Worm (Caenorhabditis elegans) whole organism, L4/young adult: ENCODE data around the gene fbxa-61.
"Not testable (repeated sequence)": the region's sequence is repeated elsewhere in the genome, so short reads cannot be mapped to it uniquely, and the experiment has no call there.

Experiments used
- W03F9.2 ChIP-seq: fragments of 150-350 bp; optimal IDR thresholded peaks from 2 replicates; lab custom pipeline; 2014; ENCODE audit warnings: missing biosample characterization, missing genetic modification characterization
- dao-5 ChIP-seq: sonication (generic microtip); optimal IDR thresholded peaks from 2 replicates; lab custom pipeline; 2016; ENCODE audit warnings: missing genotype, missing genetic modification characterization, moderate library complexity, missing compliant biosample characterization
- him-1 ChIP-seq: sonication (generic microtip); optimal IDR thresholded peaks from 2 replicates; lab custom pipeline; 2016; ENCODE audit warnings: missing genotype, missing genetic modification reagents, missing genetic modification characterization, missing compliant biosample characterization

fbxa-61 gene

ce11 chrIII:1256519-1256918, 17.7 kb downstream of the fbxa-61 start, which contains the start of gene fbxa-208:
TSS of gene fbxa-208 (plus strand) at chrIII:1256819.
- not testable (repeated sequence) for TF ChIP-seq him-1; W03F9.2 (tag; lab: Kevin White, UChicago); dao-5

- not testable (repeated sequence) for TF ChIP-seq dao-5; W03F9.2 (tag; lab: Kevin White, UChicago); him-1
Measured at ce11 chrIII:1258358-1258757, 19.5 kb downstream of the fbxa-61 start, which contains the start of gene fbxa-78. TSS of gene fbxa-78 (minus strand) at chrIII:1258458.

ce11 chrIII:1263692-1264091, 24.8 kb downstream of the fbxa-61 start, which contains the start of gene srz-9:
TSS of gene srz-9 (plus strand) at chrIII:1263992.
- not testable (repeated sequence) for TF ChIP-seq dao-5; W03F9.2 (tag; lab: Kevin White, UChicago); him-1

- not testable (repeated sequence) for TF ChIP-seq dao-5; W03F9.2 (tag; lab: Kevin White, UChicago); him-1
Measured at ce11 chrIII:1266799-1267198, 28.0 kb downstream of the fbxa-61 start, which contains the start of gene fbxa-151. TSS of gene fbxa-151 (minus strand) at chrIII:1266899.

ce11 chrIII:1269156-1269555, 30.3 kb downstream of the fbxa-61 start, which contains the start of gene fbxa-32:
TSS of gene fbxa-32 (minus strand) at chrIII:1269256.
- TF ChIP-seq W03F9.2 (tag; lab: Kevin White, UChicago) (no peak), dao-5 (no peak), him-1 (no peak)

ce11 chrIII:1271378-1271926, 32.6 kb downstream of the fbxa-61 start, which contains the start of gene fbxa-31:
TSS of gene fbxa-31 (minus strand) at chrIII:1271428.
- TF ChIP-seq dao-5 (no peak), W03F9.2 (tag; lab: Kevin White, UChicago) (no peak), him-1 (no peak)

- TF ChIP-seq W03F9.2 (tag; lab: Kevin White, UChicago) (no peak), him-1 (no peak), dao-5 (no peak)
Measured at ce11 chrIII:1273655-1274328, 34.9 kb downstream of the fbxa-61 start, which contains the start of gene fbxa-29. TSS of gene fbxa-29 (minus strand) at chrIII:1273705.

ce11 chrIII:1275513-1275912, 36.7 kb downstream of the fbxa-61 start, which contains the start of gene fbxa-30:
TSS of gene fbxa-30 (minus strand) at chrIII:1275613.
- no peak for TF ChIP-seq dao-5
- TF ChIP-seq him-1, result no peak
- TF ChIP-seq W03F9.2 (tag; lab: Kevin White, UChicago), result no peak

ce11 chrIII:1279197-1279596, 40.3 kb downstream of the fbxa-61 start:
- TF ChIP-seq him-1 (no peak), dao-5 (no peak), W03F9.2 (tag; lab: Kevin White, UChicago) (no peak)

- TF ChIP-seq him-1 (no peak), dao-5 (no peak), W03F9.2 (tag; lab: Kevin White, UChicago) (no peak)
Measured at ce11 chrIII:1284584-1285046, 45.8 kb downstream of the fbxa-61 start, which contains the start of gene fbxa-37. TSS of gene fbxa-37 (plus strand) at chrIII:1284996.

- TF ChIP-seq dao-5 (no peak), him-1 (no peak), W03F9.2 (tag; lab: Kevin White, UChicago) (no peak)
Measured at ce11 chrIII:1288473-1289056, 49.7 kb downstream of the fbxa-61 start, which contains the start of gene fbxa-50. TSS of gene fbxa-50 (minus strand) at chrIII:1288523.

ce11 chrIII:1289139-1289538, 50.3 kb downstream of the fbxa-61 start:
- TF ChIP-seq dao-5, result no peak
- TF ChIP-seq W03F9.2 (tag; lab: Kevin White, UChicago), result no peak
- TF ChIP-seq him-1, result no peak
